Worm (Caenorhabditis elegans) whole organism, L2 larva: ENCODE data around the gene her-1.

ENCODE experiments used
- ZK546.5 ChIP-seq: sonication (generic microtip); optimal IDR thresholded peaks from 2 replicates; lab custom pipeline; 2017; ENCODE audit warnings: missing biosample characterization, missing genetic modification characterization
- blmp-1 ChIP-seq: sonication (generic microtip); optimal IDR thresholded peaks from 2 replicates; lab custom pipeline; 2017; ENCODE audit warnings: missing genetic modification characterization, mild to moderate bottlenecking, missing compliant biosample characterization, antibody characterized with exemption, moderate library complexity; ENCODE audit not compliant: insufficient read depth
- elt-1 ChIP-seq: fragments of 150-350 bp; optimal IDR thresholded peaks from 2 replicates; lab custom pipeline; 2014; ENCODE audit warnings: missing biosample characterization, missing genetic modification characterization
- lin-13 ChIP-seq: fragments of 150-350 bp; optimal IDR thresholded peaks from 2 replicates; lab custom pipeline; 2014; ENCODE audit warnings: missing biosample characterization, missing genetic modification reagents, missing genetic modification characterization
- unc-62 ChIP-seq: fragments of 150-350 bp; optimal IDR thresholded peaks from 2 replicates; lab custom pipeline; 2014; ENCODE audit warnings: missing biosample characterization, missing genetic modification reagents, missing genetic modification characterization
- zag-1 ChIP-seq: fragments of 150-350 bp; optimal IDR thresholded peaks from 2 replicates; lab custom pipeline; 2014; ENCODE audit warnings: missing biosample characterization, missing genetic modification characterization

- TF ChIP-seq zag-1 = no peak
- no peak for TF ChIP-seq unc-62 (GFP tag; lab: Kevin White, UChicago)
- TF ChIP-seq blmp-1 (tag; lab: Kevin White, UChicago) = no peak
- TF ChIP-seq lin-13 (GFP tag; lab: Kevin White, UChicago) = no peak
- TF ChIP-seq ZK546.5 (tag; lab: Kevin White, UChicago) = no peak
- TF ChIP-seq elt-1 (tag; lab: Kevin White, UChicago) = no peak
Observed at ce11 chrV:9738077-9738705, 41.4 kb downstream of the her-1 start.
